Worm (Caenorhabditis elegans) whole organism, L3 larva: ENCODE data around the gene skr-14.

Experiments
- ZK546.5 ChIP-seq: sonication (generic microtip); optimal IDR thresholded peaks from 2 replicates; lab custom pipeline; 2017; ENCODE audit warnings: missing biosample characterization, missing genetic modification characterization
- aly-2 ChIP-seq: fragments of 150-350 bp; optimal IDR thresholded peaks from 2 replicates; lab custom pipeline; 2014; ENCODE audit warnings: missing biosample characterization, missing genetic modification characterization
- ama-1 ChIP-seq: fragments of 150-350 bp; optimal IDR thresholded peaks from 2 replicates; lab custom pipeline; 2018
- ceh-16 ChIP-seq: sonication (generic microtip); optimal IDR thresholded peaks from 2 replicates; lab custom pipeline; 2017; ENCODE audit warnings: missing biosample characterization, missing genetic modification characterization
- ceh-82 ChIP-seq: fragments of 150-350 bp; optimal IDR thresholded peaks from 2 replicates; lab custom pipeline; 2014; ENCODE audit warnings: missing biosample characterization, missing genetic modification characterization
- ceh-9 ChIP-seq: sonication (generic microtip); optimal IDR thresholded peaks from 2 replicates; lab custom pipeline; 2018; ENCODE audit warnings: missing biosample characterization, missing genetic modification characterization
- daf-12 ChIP-seq: fragments of 150-350 bp; optimal IDR thresholded peaks from 2 replicates; lab custom pipeline; 2014; ENCODE audit warnings: missing biosample characterization, missing genetic modification reagents, missing genetic modification characterization
- egl-27 ChIP-seq: sonication (generic microtip); optimal IDR thresholded peaks from 4 replicates; lab custom pipeline; 2017; ENCODE audit warnings: missing biosample characterization, missing genetic modification reagents, missing genetic modification characterization
- egl-5 ChIP-seq: fragments of 150-350 bp; optimal IDR thresholded peaks from 2 replicates; lab custom pipeline; 2017; ENCODE audit warnings: missing biosample characterization, missing genetic modification reagents, missing genetic modification characterization, inconsistent platforms
- elt-1 ChIP-seq: fragments of 150-350 bp; optimal IDR thresholded peaks from 2 replicates; lab custom pipeline; 2014; ENCODE audit warnings: missing biosample characterization, missing genetic modification characterization
- elt-3 ChIP-seq, 3 experiments: fragments of 150-350 bp in 1 of 3; sonication (generic microtip) in 2 of 3; optimal IDR thresholded peaks; 2 replicates in 2 of 3; 4 replicates in 1 of 3; lab custom pipeline; 2014 to 2017; ENCODE audit warnings: missing biosample characterization in 3 of 3, missing genetic modification characterization in 3 of 3
- eor-1 ChIP-seq, 2 experiments: fragments of 150-350 bp; optimal IDR thresholded peaks; 2 replicates each; lab custom pipeline; 2014 to 2018; ENCODE audit warnings: missing biosample characterization in 2 of 2, missing genetic modification characterization in 2 of 2
- fkh-10 ChIP-seq: sonication (generic microtip); optimal IDR thresholded peaks from 2 replicates; lab custom pipeline; 2017; ENCODE audit warnings: missing biosample characterization, missing genetic modification reagents, missing genetic modification characterization
- fkh-2 ChIP-seq: fragments of 150-350 bp; optimal IDR thresholded peaks from 2 replicates; lab custom pipeline; 2014; ENCODE audit warnings: missing biosample characterization, missing genetic modification reagents, missing genetic modification characterization
- jun-1 ChIP-seq: fragments of 150-350 bp; optimal IDR thresholded peaks from 2 replicates; lab custom pipeline; 2014; ENCODE audit warnings: missing biosample characterization, missing genetic modification reagents, missing genetic modification characterization
- lin-15B ChIP-seq: fragments of 150-350 bp; optimal IDR thresholded peaks from 2 replicates; lab custom pipeline; 2014; ENCODE audit warnings: missing biosample characterization, missing genetic modification characterization
- lin-39 ChIP-seq: fragments of 150-350 bp; optimal IDR thresholded peaks from 2 replicates; lab custom pipeline; 2018; ENCODE audit warnings: missing biosample characterization, missing genetic modification reagents, missing genetic modification characterization
- mml-1 ChIP-seq: fragments of 150-350 bp; sonication (generic microtip); optimal IDR thresholded peaks from 3 replicates; lab custom pipeline; 2014; ENCODE audit warnings: missing biosample characterization, missing genetic modification characterization
- nfya-1 ChIP-seq: sonication (generic microtip); optimal IDR thresholded peaks from 2 replicates; lab custom pipeline; 2017; ENCODE audit warnings: missing genetic modification characterization, mild to moderate bottlenecking, missing compliant biosample characterization, antibody characterized with exemption, moderate library complexity; ENCODE audit not compliant: insufficient read depth
- nhr-12 ChIP-seq: fragments of 150-350 bp; optimal IDR thresholded peaks from 2 replicates; lab custom pipeline; 2014; ENCODE audit warnings: missing biosample characterization, missing genetic modification characterization
- nhr-237 ChIP-seq: fragments of 150-350 bp; optimal IDR thresholded peaks from 2 replicates; lab custom pipeline; 2014; ENCODE audit warnings: missing biosample characterization, missing genetic modification characterization
- nhr-25 ChIP-seq: sonication (generic microtip); optimal IDR thresholded peaks from 2 replicates; lab custom pipeline; 2017; ENCODE audit warnings: missing biosample characterization, missing genetic modification characterization
- nhr-28 ChIP-seq: fragments of 150-350 bp; optimal IDR thresholded peaks from 2 replicates; lab custom pipeline; 2014; ENCODE audit warnings: missing biosample characterization, missing genetic modification characterization
- nhr-77 ChIP-seq: fragments of 150-350 bp; optimal IDR thresholded peaks from 2 replicates; lab custom pipeline; 2014; ENCODE audit warnings: missing biosample characterization, missing genetic modification characterization
- pqm-1 ChIP-seq: fragments of 150-350 bp; optimal IDR thresholded peaks from 2 replicates; lab custom pipeline; 2017; ENCODE audit warnings: missing biosample characterization, missing genetic modification characterization, inconsistent platforms
- sea-2 ChIP-seq: fragments of 150-350 bp; sonication (generic microtip); optimal IDR thresholded peaks from 4 replicates; lab custom pipeline; 2014; ENCODE audit warnings: missing biosample characterization, missing genetic modification reagents, missing genetic modification characterization
- skn-1 ChIP-seq: fragments of 150-350 bp; optimal IDR thresholded peaks from 2 replicates; lab custom pipeline; 2014; ENCODE audit warnings: missing biosample characterization, missing genetic modification characterization
- tbx-2 ChIP-seq: sonication (generic microtip); optimal IDR thresholded peaks from 2 replicates; lab custom pipeline; 2016; ENCODE audit warnings: mild to moderate bottlenecking, missing genetic modification characterization, missing compliant biosample characterization
- ztf-4 ChIP-seq: fragments of 150-350 bp; optimal IDR thresholded peaks from 2 replicates; lab custom pipeline; 2014; ENCODE audit warnings: missing biosample characterization, missing genetic modification characterization

skr-14 gene

DNA sequence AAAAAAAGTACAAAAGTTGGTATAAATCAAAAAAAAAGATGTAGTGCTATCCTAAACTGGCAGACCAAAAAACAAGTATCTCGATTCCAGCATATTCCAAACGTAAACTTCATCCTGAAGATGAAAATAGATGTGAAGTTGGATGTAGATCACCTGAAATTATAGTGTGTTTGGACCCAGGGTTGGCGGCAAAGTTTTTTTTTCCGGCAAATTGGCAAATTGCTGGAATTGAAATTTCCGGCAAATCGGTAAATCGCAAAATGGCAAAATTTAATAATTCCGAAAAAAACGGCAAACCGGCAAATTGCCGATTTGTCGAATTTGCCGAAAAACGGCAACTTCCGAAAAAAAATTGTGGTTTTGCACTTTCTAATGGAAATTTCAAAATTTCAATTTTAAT is 36.9 kb downstream of the skr-14 start, which contains the start of gene F13A2.2:
TSS of gene F13A2.2 (minus strand) at position 101 of the 400 bp plus-strand sequence.
- no peak for TF ChIP-seq ceh-16 (tag; lab: Kevin White, UChicago)
- TF ChIP-seq skn-1 (tag; lab: Kevin White, UChicago) = no peak
- TF ChIP-seq daf-12 = no peak
- TF ChIP-seq sea-2 (GFP tag; lab: Kevin White, UChicago) = no peak
- TF ChIP-seq ceh-82 (tag; lab: Kevin White, UChicago) = no peak
- TF ChIP-seq lin-15B (tag; lab: Kevin White, UChicago) = no peak
- TF ChIP-seq egl-27 = no peak
- TF ChIP-seq ama-1 (lab: Kevin White, UChicago) = no peak
- no peak for TF ChIP-seq nhr-237 (tag; lab: Kevin White, UChicago)
- TF ChIP-seq pqm-1 (tag; lab: Kevin White, UChicago) = no peak
- TF ChIP-seq nhr-77 (tag; lab: Kevin White, UChicago) = no peak
- no peak for TF ChIP-seq aly-2
- no peak for TF ChIP-seq ceh-9 (tag; lab: Kevin White, UChicago)

DNA sequence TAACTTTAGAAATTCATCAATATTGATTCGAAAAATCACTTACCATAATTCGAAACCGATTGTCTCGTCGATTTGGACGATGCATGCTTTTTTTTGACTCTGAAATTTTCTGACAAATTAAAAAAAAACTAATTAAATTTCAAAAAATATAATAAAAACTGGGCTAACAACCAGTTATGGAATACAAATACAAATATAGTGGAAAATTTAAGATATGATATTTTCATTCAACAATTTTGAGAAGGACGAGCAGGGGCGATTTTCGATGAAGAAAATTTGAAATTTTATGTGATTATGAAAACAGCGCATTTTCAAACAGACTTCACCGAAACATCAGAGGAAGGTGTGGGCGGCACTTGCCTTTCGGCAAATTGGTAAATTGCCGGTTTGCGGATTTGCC is 39.1 kb downstream of the skr-14 start, which contains the start of gene F13A2.1:
TSS of gene F13A2.1 (minus strand) at position 101 of the 400 bp plus-strand sequence.
- TF ChIP-seq elt-3 (tag; optimal IDR thresholded peaks at IDR 0.05; lab: Kevin White, UChicago) (no peak), mml-1 (tag; lab: Kevin White, UChicago) (no peak), aly-2 (no peak), egl-5 (tag; lab: Kevin White, UChicago) (no peak), nhr-25 (tag; lab: Kevin White, UChicago) (no peak), lin-15B (tag; lab: Kevin White, UChicago) (no peak), ceh-16 (tag; lab: Kevin White, UChicago) (no peak)
- TF ChIP-seq, all 47 proteins: peak for 0

ce11 chrV:4377622-4378021 is 43.8 kb downstream of the skr-14 start, which contains the start of gene F32D1.8:
Gene F32D1.8, minus strand, starts transcription at chrV:4377722.
- no peak for TF ChIP-seq eor-1 (tag; optimal IDR thresholded peaks at IDR 0.05; lab: Kevin White, UChicago)
- TF ChIP-seq pqm-1 (tag; lab: Kevin White, UChicago) = no peak
- TF ChIP-seq nhr-12 (tag; lab: Kevin White, UChicago) = no peak
- TF ChIP-seq sea-2 (GFP tag; lab: Kevin White, UChicago) = no peak
- no peak for TF ChIP-seq ama-1 (lab: Kevin White, UChicago)
- no peak for TF ChIP-seq ceh-9 (tag; lab: Kevin White, UChicago)
- TF ChIP-seq ztf-4 (tag; lab: Kevin White, UChicago) = no peak
- TF ChIP-seq jun-1 (tag; lab: Kevin White, UChicago) = no peak

DNA sequence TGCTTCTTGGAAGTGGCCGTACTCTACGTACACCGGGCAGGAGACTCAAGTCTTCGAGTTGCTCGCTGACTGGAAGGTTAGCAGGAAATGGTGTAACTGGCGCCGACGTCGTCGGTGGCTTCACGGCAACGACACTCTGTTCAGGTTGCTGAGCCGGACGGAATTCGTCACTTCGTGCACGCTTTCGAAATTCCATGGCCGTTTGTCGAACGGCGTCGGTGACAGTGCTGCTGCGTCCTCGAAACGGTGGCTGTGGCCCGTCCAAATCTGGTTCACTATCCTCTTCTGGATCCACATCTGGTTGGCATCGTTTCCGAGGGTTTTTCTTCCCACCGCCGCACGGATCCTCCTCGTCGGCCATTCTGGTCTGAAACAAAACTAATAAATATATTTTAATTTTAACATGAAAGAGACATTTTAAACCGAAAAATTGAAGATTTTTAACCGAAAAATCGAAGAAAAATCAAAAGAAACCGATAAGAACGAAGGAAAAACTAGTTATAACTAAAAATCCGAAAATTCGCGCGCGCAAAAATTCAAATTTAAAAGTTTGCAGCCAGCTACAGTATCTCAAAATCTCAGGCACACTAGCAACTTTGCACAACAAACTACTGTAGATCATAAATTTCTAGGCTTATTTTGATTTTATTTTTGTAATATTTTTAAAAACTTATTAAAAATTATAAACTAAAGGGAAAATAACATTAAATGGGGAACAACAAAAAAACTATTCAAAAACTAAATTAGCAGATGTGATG is 45.4 kb downstream of the skr-14 start, which contains the start of gene F32D1.7:
TSS of gene F32D1.7 (minus strand) at position 367 of the 758 bp plus-strand sequence.
- TF ChIP-seq lin-15B (tag; lab: Kevin White, UChicago) = no peak
- TF ChIP-seq pqm-1 (tag; lab: Kevin White, UChicago) = no peak
- TF ChIP-seq skn-1 (tag; lab: Kevin White, UChicago) = no peak
- TF ChIP-seq ceh-16 (tag; lab: Kevin White, UChicago) = no peak
- TF ChIP-seq daf-12 = no peak
- TF ChIP-seq lin-39 (tag; lab: Kevin White, UChicago) = no peak
- no peak for TF ChIP-seq ZK546.5 (tag; lab: Kevin White, UChicago)
- TF ChIP-seq nfya-1 = no peak
- TF ChIP-seq tbx-2 (tag; lab: Kevin White, UChicago) = no peak
- TF ChIP-seq ama-1 (lab: Kevin White, UChicago) = no peak
- TF ChIP-seq nhr-12 (tag; lab: Kevin White, UChicago) = no peak

DNA sequence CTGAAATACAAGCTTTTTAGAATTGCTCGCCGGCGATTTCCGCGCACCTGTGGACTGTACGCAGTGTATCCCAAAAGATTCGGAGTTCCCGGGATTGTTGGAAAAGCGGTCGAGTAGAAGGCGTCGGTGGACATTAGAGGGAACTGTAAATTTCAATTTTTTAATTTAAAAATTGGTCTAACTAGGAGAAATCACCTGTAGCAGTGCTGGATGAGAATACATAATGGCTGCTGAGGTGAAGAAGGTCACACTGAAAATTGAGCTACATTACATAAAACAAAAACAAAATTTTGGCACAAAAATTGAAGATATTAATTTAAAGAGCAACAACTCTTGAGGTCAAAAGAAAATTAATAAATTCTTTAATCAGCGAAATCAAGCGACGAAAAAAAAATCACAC is 46.8 kb downstream of the skr-14 start, which contains the start of gene neg-1:
TSS of gene neg-1 (minus strand) at position 250 of the 400 bp plus-strand sequence.
- TF ChIP-seq fkh-2 (no peak), egl-5 (tag; lab: Kevin White, UChicago) (no peak), fkh-10 (no peak), nhr-28 (no peak), skn-1 (tag; lab: Kevin White, UChicago) (no peak), ZK546.5 (tag; lab: Kevin White, UChicago) (no peak)

DNA sequence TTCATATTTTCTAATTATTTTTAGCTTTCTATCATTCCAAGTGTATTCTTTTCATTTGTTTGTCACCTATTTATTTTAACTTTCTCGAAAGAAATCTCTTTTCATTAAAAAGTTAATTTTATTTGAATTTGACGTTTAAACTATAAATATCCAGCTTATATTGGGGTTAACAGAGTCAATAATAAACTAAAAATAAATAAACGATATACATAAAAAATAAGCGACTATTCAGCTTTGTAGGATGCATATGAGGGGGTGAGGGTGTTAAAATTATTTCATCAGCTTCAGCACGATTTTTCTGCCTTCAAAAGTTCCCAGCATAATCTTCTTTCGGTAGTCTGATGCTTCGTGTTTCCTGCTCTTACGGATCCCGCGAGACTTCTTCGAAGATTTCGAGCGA is 47.7 kb downstream of the skr-14 start:
- no peak for TF ChIP-seq mml-1 (tag; lab: Kevin White, UChicago)
- no peak for TF ChIP-seq elt-1 (tag; lab: Kevin White, UChicago)
